Fruit fly (Drosophila melanogaster) whole organism, pupa: ENCODE measurements around the gene Kots.

Experiments used
- CG10348 ChIP-seq: fragments of 200-800 bp; sonication (Bioruptor generic); IDR thresholded peaks from 2 replicates; pipeline ENCODE4 v1.3.6; 2022; ENCODE audit warnings: missing biosample characterization, missing genetic modification characterization
- CG12605 ChIP-seq: fragments of 200-800 bp; sonication (Bioruptor generic); IDR thresholded peaks from 2 replicates; pipeline ENCODE4 v1.3.6; 2022; ENCODE audit warnings: missing biosample characterization, missing genetic modification characterization
- CG13204 ChIP-seq: fragments of 200-800 bp; sonication (Bioruptor generic); optimal IDR thresholded peaks from 2 replicates; lab custom pipeline; 2018; ENCODE audit warnings: missing biosample characterization, mild to moderate bottlenecking, missing genetic modification characterization, moderate library complexity
- CG14655 ChIP-seq: fragments of 200-800 bp; sonication (Bioruptor generic); optimal IDR thresholded peaks from 3 replicates; lab custom pipeline; 2017; ENCODE audit warnings: mild to moderate bottlenecking, missing biosample characterization, missing genetic modification reagents, missing genetic modification characterization
- CG15710 ChIP-seq: fragments of 200-800 bp; sonication (Bioruptor generic); optimal IDR thresholded peaks from 2 replicates; lab custom pipeline; 2018; ENCODE audit warnings: missing biosample characterization, mild to moderate bottlenecking, missing genetic modification characterization, moderate library complexity
- CG17806 ChIP-seq: fragments of 200-800 bp; sonication (Bioruptor generic); optimal IDR thresholded peaks from 2 replicates; lab custom pipeline; 2018; ENCODE audit warnings: missing biosample characterization, mild to moderate bottlenecking, missing genetic modification characterization, moderate library complexity
- CG32121 ChIP-seq: fragments of 200-800 bp; sonication (Bioruptor generic); IDR thresholded peaks from 2 replicates; pipeline ENCODE4 v1.3.6; 2022; ENCODE audit warnings: missing biosample characterization, missing genetic modification characterization
- CG34367 ChIP-seq: fragments of 200-800 bp; sonication (Bioruptor generic); optimal IDR thresholded peaks from 2 replicates; lab custom pipeline; 2018; ENCODE audit warnings: missing biosample characterization, mild to moderate bottlenecking, missing genetic modification characterization
- CG4496 ChIP-seq: fragments of 200-800 bp; sonication (Bioruptor generic); IDR thresholded peaks from 3 replicates; pipeline ENCODE4 v1.3.6; 2022; ENCODE audit warnings: missing biosample characterization, missing genetic modification characterization
- CG8159 ChIP-seq: fragments of 200-800 bp; sonication (Bioruptor generic); optimal IDR thresholded peaks from 3 replicates; lab custom pipeline; 2018; ENCODE audit warnings: missing biosample characterization, mild to moderate bottlenecking, missing genetic modification characterization, moderate library complexity
- CG8301 ChIP-seq: fragments of 200-800 bp; sonication (Bioruptor generic); optimal IDR thresholded peaks from 2 replicates; lab custom pipeline; 2018; ENCODE audit warnings: missing biosample characterization, mild to moderate bottlenecking, missing genetic modification characterization
- CG9948 ChIP-seq: fragments of 200-800 bp; sonication (Bioruptor generic); optimal IDR thresholded peaks from 2 replicates; lab custom pipeline; 2018; ENCODE audit warnings: missing biosample characterization, mild to moderate bottlenecking, missing genetic modification characterization, moderate library complexity
- D1 ChIP-seq: fragments of 200-800 bp; sonication (Bioruptor generic); optimal IDR thresholded peaks from 2 replicates; lab custom pipeline; 2018; ENCODE audit warnings: missing biosample characterization, mild to moderate bottlenecking, missing genetic modification characterization, moderate library complexity
- EcR ChIP-seq: fragments of 200-800 bp; sonication (Bioruptor generic); optimal IDR thresholded peaks from 3 replicates; lab custom pipeline; 2019; ENCODE audit warnings: missing biosample characterization, missing genetic modification characterization, mild to moderate bottlenecking, moderate library complexity, missing genetic modification reagents
- Ets98B ChIP-seq: fragments of 200-800 bp; sonication (Bioruptor generic); IDR thresholded peaks from 2 replicates; pipeline ENCODE4 v1.3.6; 2022; ENCODE audit warnings: missing biosample characterization, missing genetic modification characterization
- Pif1A ChIP-seq: fragments of 200-800 bp; sonication (Bioruptor generic); optimal IDR thresholded peaks from 3 replicates; lab custom pipeline; 2016; ENCODE audit warnings: missing biosample characterization, missing genetic modification characterization
- Pif1B ChIP-seq: fragments of 200-800 bp; sonication (Bioruptor generic); optimal IDR thresholded peaks from 3 replicates; lab custom pipeline; 2016; ENCODE audit warnings: missing biosample characterization, missing genetic modification characterization
- Snoo ChIP-seq: fragments of 200-800 bp; sonication (Bioruptor generic); optimal IDR thresholded peaks from 3 replicates; lab custom pipeline; 2017; ENCODE audit warnings: missing biosample characterization, mild to moderate bottlenecking, missing genetic modification characterization, inconsistent platforms
- fd96Ca ChIP-seq: fragments of 200-800 bp; sonication (Bioruptor generic); IDR thresholded peaks from 3 replicates; pipeline ENCODE4 v1.3.6; 2022; ENCODE audit warnings: missing biosample characterization, missing genetic modification characterization
- gl ChIP-seq: fragments of 200-800 bp; sonication (Bioruptor generic); optimal IDR thresholded peaks from 2 replicates; lab custom pipeline; 2018; ENCODE audit warnings: missing biosample characterization, mild to moderate bottlenecking, missing genetic modification characterization
- rn ChIP-seq: fragments of 200-800 bp; sonication (Bioruptor generic); IDR thresholded peaks from 2 replicates; pipeline ENCODE4 v1.3.6; 2022; ENCODE audit warnings: missing biosample characterization, missing genetic modification characterization

Gene Kots

dm6 chr3R:13933966-13934365, 30.0 kb downstream of the Kots start:
- no peak for TF ChIP-seq CG13204
- TF ChIP-seq gl (tag; lab: Kevin White, UChicago) = no peak
- TF ChIP-seq Snoo (tag; lab: Kevin White, UChicago) = no peak
- no peak for TF ChIP-seq CG9948
- no peak for TF ChIP-seq CG34367 (tag; lab: Kevin White, UChicago)
- no peak for TF ChIP-seq D1 (tag; lab: Kevin White, UChicago)
- no peak for TF ChIP-seq CG17806 (tag; lab: Kevin White, UChicago)
- no peak for TF ChIP-seq EcR (GFP tag; lab: Kevin White, UChicago)
- TF ChIP-seq CG10348 = no peak
- no peak for TF ChIP-seq Pif1B (GFP tag; lab: Kevin White, UChicago)
- TF ChIP-seq CG15710 (tag; lab: Kevin White, UChicago) = no peak
- TF ChIP-seq rn (GFP tag; lab: Robert Waterston, UW) = no peak
- no peak for TF ChIP-seq CG32121 (GFP tag; lab: Robert Waterston, UW)
- TF ChIP-seq, all 21 proteins: peak for 0

DNA sequence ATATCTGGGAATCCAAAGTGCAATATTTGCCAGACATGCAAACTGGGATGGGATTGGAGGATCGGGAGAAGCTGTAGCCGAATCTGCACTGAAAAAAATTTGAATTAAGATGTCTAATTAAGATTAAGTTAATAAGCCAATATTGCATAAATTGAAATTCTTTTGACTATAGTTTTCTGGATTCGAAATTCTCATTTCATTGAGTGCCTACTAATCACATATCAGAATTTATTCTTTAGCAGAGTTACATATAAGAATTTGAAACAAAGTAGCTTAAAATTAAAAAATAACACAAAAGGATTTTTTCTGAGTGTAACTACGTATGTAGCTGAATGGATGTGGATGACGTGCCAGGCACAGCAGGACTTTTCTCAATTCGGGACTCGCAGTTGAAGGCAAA, 32.2 kb downstream of the Kots start:
- TF ChIP-seq CG9948 (peak; percentile 52), Pif1B (GFP tag; lab: Kevin White, UChicago) (no peak), CG15710 (tag; lab: Kevin White, UChicago) (peak; percentile 28), CG8159 (peak; percentile 30), CG14655 (GFP tag; lab: Kevin White, UChicago) (peak; percentile 0)

- no peak for TF ChIP-seq CG8159
- no peak for TF ChIP-seq Snoo (tag; lab: Kevin White, UChicago)
- TF ChIP-seq Ets98B (GFP tag; lab: Robert Waterston, UW) = no peak
- no peak for TF ChIP-seq Pif1A (GFP tag; lab: Kevin White, UChicago)
- TF ChIP-seq fd96Ca (GFP tag; lab: Robert Waterston, UW) = no peak
- no peak for TF ChIP-seq CG10348
- no peak for TF ChIP-seq CG17806 (tag; lab: Kevin White, UChicago)
- no peak for TF ChIP-seq CG8301
- TF ChIP-seq CG34367 (tag; lab: Kevin White, UChicago) = no peak
- TF ChIP-seq CG4496 (GFP tag; lab: Robert Waterston, UW) = no peak
- TF ChIP-seq D1 (tag; lab: Kevin White, UChicago) = no peak
- no peak for TF ChIP-seq CG32121 (GFP tag; lab: Robert Waterston, UW)
- TF ChIP-seq EcR (GFP tag; lab: Kevin White, UChicago) = no peak
- TF ChIP-seq CG13204 = no peak
- no peak for TF ChIP-seq CG12605
- no peak for TF ChIP-seq rn (GFP tag; lab: Robert Waterston, UW)
- TF ChIP-seq gl (tag; lab: Kevin White, UChicago) = no peak
- TF ChIP-seq Pif1B (GFP tag; lab: Kevin White, UChicago) = no peak
- no peak for TF ChIP-seq CG9948
- TF ChIP-seq, all 21 proteins: peak for 0
These were observed 33.7 kb downstream of the Kots start for dm6 chr3R:13930252-13930651.

DNA sequence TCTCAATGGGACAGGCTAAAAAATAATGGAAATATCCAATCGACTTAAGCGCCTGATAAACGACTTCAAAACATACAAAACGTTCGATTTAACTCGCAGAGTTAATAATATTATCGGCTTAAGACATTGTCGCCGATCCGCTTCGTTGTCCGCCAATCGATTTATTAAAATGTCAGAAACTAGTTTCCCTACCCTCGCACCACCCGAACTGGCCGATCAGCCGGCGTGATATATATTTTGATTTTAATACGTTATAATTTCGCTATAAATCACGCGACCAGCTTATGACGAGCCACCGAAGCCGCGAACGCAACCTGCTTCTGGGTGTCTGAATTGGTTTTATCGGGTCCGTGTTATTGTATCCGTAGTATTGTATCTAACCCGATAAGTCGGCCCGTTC, 36.4 kb downstream of the Kots start:
- TF ChIP-seq D1 (tag; lab: Kevin White, UChicago) (no peak), CG8301 (no peak), CG9948 (no peak), CG34367 (tag; lab: Kevin White, UChicago) (no peak), CG14655 (GFP tag; lab: Kevin White, UChicago) (no peak), CG17806 (tag; lab: Kevin White, UChicago) (no peak), rn (GFP tag; lab: Robert Waterston, UW) (no peak), EcR (GFP tag; lab: Kevin White, UChicago) (no peak), CG10348 (no peak)

- TF ChIP-seq CG15710 (tag; lab: Kevin White, UChicago) (no peak), Pif1B (GFP tag; lab: Kevin White, UChicago) (no peak), CG32121 (GFP tag; lab: Robert Waterston, UW) (no peak), Snoo (tag; lab: Kevin White, UChicago) (no peak), gl (tag; lab: Kevin White, UChicago) (no peak), CG17806 (tag; lab: Kevin White, UChicago) (no peak), CG4496 (GFP tag; lab: Robert Waterston, UW) (no peak), EcR (GFP tag; lab: Kevin White, UChicago) (no peak), rn (GFP tag; lab: Robert Waterston, UW) (no peak), CG8301 (no peak), CG13204 (no peak), Pif1A (GFP tag; lab: Kevin White, UChicago) (no peak), CG9948 (no peak), CG10348 (no peak), CG12605 (no peak), CG8159 (no peak), CG14655 (GFP tag; lab: Kevin White, UChicago) (no peak)
- TF ChIP-seq, all 21 proteins: peak for 0
These were observed 40.3 kb downstream of the Kots start for dm6 chr3R:13923626-13924025.

DNA sequence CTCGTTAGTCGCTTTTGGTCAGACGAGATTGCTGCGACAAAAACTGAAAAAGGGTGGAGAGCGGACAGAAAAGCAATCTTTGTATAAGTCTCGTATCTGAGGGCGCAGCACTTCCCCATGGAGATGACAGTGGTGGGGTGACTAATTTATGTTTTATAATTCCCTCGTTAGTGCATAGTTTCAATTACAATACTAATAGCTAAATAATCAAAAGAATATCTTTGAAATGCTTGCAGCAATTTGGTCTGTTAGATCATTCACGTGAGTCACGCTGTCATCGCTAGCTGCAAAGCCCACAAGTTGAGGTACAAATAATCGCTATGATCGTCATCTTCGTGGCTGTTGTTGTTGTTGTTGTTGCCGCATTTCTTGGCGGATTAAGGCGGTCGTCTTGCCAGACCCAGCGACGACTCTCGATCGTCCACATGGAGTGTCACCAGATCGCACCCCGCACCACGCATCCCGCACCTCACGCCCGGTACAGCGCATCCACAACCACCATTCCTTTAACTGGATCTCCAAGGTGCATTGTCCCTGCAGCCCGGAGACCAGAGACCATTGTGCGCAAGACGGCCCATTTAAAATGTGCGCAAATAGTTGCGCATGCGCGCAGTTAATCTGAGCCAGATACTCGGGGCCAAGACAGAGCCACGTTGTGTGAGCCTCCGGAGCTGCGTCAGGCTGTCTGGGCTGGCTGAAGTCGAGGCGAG, 42.0 kb downstream of the Kots start:
- TF ChIP-seq CG14655 (GFP tag; lab: Kevin White, UChicago) (peak; percentile 82), D1 (tag; lab: Kevin White, UChicago) (peak; percentile 4), rn (GFP tag; lab: Robert Waterston, UW) (no peak), Pif1A (GFP tag; lab: Kevin White, UChicago) (peak; percentile 47), Pif1B (GFP tag; lab: Kevin White, UChicago) (peak; percentile 74), CG4496 (GFP tag; lab: Robert Waterston, UW) (peak; percentile 71), CG8301 (peak; percentile 73), gl (tag; lab: Kevin White, UChicago) (peak; percentile 83), CG17806 (tag; lab: Kevin White, UChicago) (peak; percentile 88), CG12605 (peak; percentile 44; the same call in 1 of the 2 replicates), Snoo (tag; lab: Kevin White, UChicago) (peak; percentile 69), fd96Ca (GFP tag; lab: Robert Waterston, UW) (peak; percentile 84), CG10348 (no peak), CG15710 (tag; lab: Kevin White, UChicago) (peak; percentile 85), EcR (GFP tag; lab: Kevin White, UChicago) (peak; percentile 91), CG8159 (peak; percentile 90), CG13204 (peak; percentile 66), CG32121 (GFP tag; lab: Robert Waterston, UW) (no peak), CG34367 (tag; lab: Kevin White, UChicago) (peak; percentile 76), Ets98B (GFP tag; lab: Robert Waterston, UW) (peak; percentile 54; the same call in 1 of the 2 replicates), CG9948 (peak; percentile 73)
